Fruit fly (Drosophila melanogaster) whole organism, adult: ENCODE data around the gene CG15399.

Source experiments
- Crg-1 ChIP-seq: fragments of 200-800 bp; sonication (Bioruptor generic); optimal IDR thresholded peaks from 2 replicates; lab custom pipeline; 2016; ENCODE audit warnings: missing biosample characterization, missing genetic modification characterization
- cic ChIP-seq: fragments of 200-800 bp; sonication (Bioruptor generic); optimal IDR thresholded peaks from 2 replicates; lab custom pipeline; 2017; ENCODE audit warnings: missing biosample characterization, mild to moderate bottlenecking, missing genetic modification characterization, moderate library complexity
- ovo ChIP-seq: fragments of 200-800 bp; sonication (Bioruptor generic); optimal IDR thresholded peaks from 2 replicates; lab custom pipeline; 2016; ENCODE audit warnings: missing biosample characterization, missing genetic modification characterization

Gene CG15399

DNA sequence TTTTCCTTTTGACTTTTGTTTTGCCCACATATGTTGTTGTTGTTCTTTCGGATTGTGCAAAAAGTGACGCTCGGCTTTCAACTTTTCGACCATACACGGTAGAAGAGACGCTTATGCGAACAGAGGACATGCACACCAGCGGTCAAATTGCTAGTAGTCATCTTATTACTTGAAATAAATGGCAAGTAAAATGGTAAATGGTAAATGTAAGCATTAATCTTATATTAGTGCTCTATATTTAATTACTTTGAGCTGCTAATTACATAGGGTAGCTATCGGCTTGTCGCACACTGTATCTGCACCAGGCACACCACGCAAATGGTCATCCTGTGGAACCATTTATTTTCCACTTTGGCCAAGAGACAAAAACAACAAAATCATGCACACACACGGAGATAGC is 50.3 kb downstream of the CG15399 start:
- TF ChIP-seq cic (GFP tag; lab: Kevin White, UChicago) (no peak), Crg-1 (GFP tag; lab: Kevin White, UChicago) (no peak), ovo (GFP tag; lab: Kevin White, UChicago) (no peak)
